Worm (Caenorhabditis elegans): ENCODE data around the gene T16G12.3.

ce11 chrIII:10097981-10098380 lies 47.6 kb downstream of the T16G12.3 start, which contains the start of gene spop-1:
- TF ChIP-seq T20F7.1 (GFP tag; optimal IDR thresholded peaks at IDR 0.05): no peak
- no peak for TF ChIP-seq lsy-2 (tag; optimal IDR thresholded peaks at IDR 0.05)
- TF ChIP-seq F26F4.8 (GFP tag; conservative IDR thresholded peaks at IDR 0.05): no peak
- TF ChIP-seq php-3 (GFP tag; IDR thresholded peaks at IDR 0.05): no peak
- no peak for TF ChIP-seq daf-8 (GFP tag; IDR thresholded peaks at IDR 0.05)
- no peak for TF ChIP-seq nhr-6 (tag; optimal IDR thresholded peaks at IDR 0.05)
- no peak for TF ChIP-seq unc-130 (GFP tag; optimal IDR thresholded peaks at IDR 0.05)

Data from whole organism, L4 larva.